Worm (Caenorhabditis elegans): ENCODE data around the gene cyn-11.

The cyn-11 gene

ce11 chrII:8761739-8762138 is 45.7 kb upstream of the cyn-11 start:
- TF ChIP-seq elt-2 (tag; optimal IDR thresholded peaks at IDR 0.05) = peak; percentile 9
- no peak for TF ChIP-seq grh-1 (GFP tag; IDR thresholded peaks at IDR 0.05)

- TF ChIP-seq lir-3 (tag; optimal IDR thresholded peaks at IDR 0.05; ENCODE audit: poor library complexity) = no peak
- no peak for TF ChIP-seq lin-35 (GFP tag; optimal IDR thresholded peaks at IDR 0.05)
- TF ChIP-seq lin-14 (GFP tag; optimal IDR thresholded peaks at IDR 0.05) = no peak
- TF ChIP-seq nhr-77 (tag; optimal IDR thresholded peaks at IDR 0.05) = no peak
- no peak for TF ChIP-seq nhr-12 (tag; optimal IDR thresholded peaks at IDR 0.05)
- TF ChIP-seq snpc-4 (tag; optimal IDR thresholded peaks at IDR 0.05) = no peak
- no peak for TF ChIP-seq unc-98 (GFP tag; IDR thresholded peaks at IDR 0.05)
Observed at ce11 chrII:8759493-8759892, 43.4 kb upstream of the cyn-11 start, which contains the start of gene fut-1. Gene fut-1 (minus strand): TSS chrII:8759593.

ce11 chrII:8755270-8755669 is 39.2 kb upstream of the cyn-11 start, which contains the start of gene K08F8.7:
Gene K08F8.7 (minus strand): TSS chrII:8755370.
- TF ChIP-seq sptf-1 (tag; optimal IDR thresholded peaks at IDR 0.05) = no peak
- TF ChIP-seq blmp-1 (tag; optimal IDR thresholded peaks at IDR 0.05) = no peak
- TF ChIP-seq elt-3 (tag; optimal IDR thresholded peaks at IDR 0.05) = no peak
- TF ChIP-seq ceh-8 (GFP tag; optimal IDR thresholded peaks at IDR 0.05) = no peak
- no peak for TF ChIP-seq unc-86 (tag; optimal IDR thresholded peaks at IDR 0.05)
- TF ChIP-seq lin-13 (GFP tag; optimal IDR thresholded peaks at IDR 0.05) = no peak
- TF ChIP-seq snpc-4 (tag; optimal IDR thresholded peaks at IDR 0.05) = no peak
- TF ChIP-seq mdl-1 (tag; optimal IDR thresholded peaks at IDR 0.05) = no peak
- TF ChIP-seq nhr-237 (tag; optimal IDR thresholded peaks at IDR 0.05) = no peak
- TF ChIP-seq lir-3 (tag; optimal IDR thresholded peaks at IDR 0.05; ENCODE audit: poor library complexity) = no peak
- TF ChIP-seq ama-1 (optimal IDR thresholded peaks at IDR 0.05) = no peak
- no peak for TF ChIP-seq aly-2 (tag; optimal IDR thresholded peaks at IDR 0.05)
- no peak for TF ChIP-seq C34B4.2 (tag; optimal IDR thresholded peaks at IDR 0.05)
- no peak for TF ChIP-seq swsn-7 (tag; optimal IDR thresholded peaks at IDR 0.05)
- no peak for TF ChIP-seq pqm-1 (tag; optimal IDR thresholded peaks at IDR 0.05)
- TF ChIP-seq fkh-8 (tag; optimal IDR thresholded peaks at IDR 0.05) = no peak
- no peak for TF ChIP-seq snu-23 (GFP tag; optimal IDR thresholded peaks at IDR 0.05)
- TF ChIP-seq pag-3 (tag; optimal IDR thresholded peaks at IDR 0.05; ENCODE audit: borderline replicate concordance, insufficient read depth) = no peak
- no peak for TF ChIP-seq ets-5 (GFP tag; IDR thresholded peaks at IDR 0.05)

- TF ChIP-seq nhr-237 (tag; optimal IDR thresholded peaks at IDR 0.05) = no peak
- TF ChIP-seq skn-1 (tag; optimal IDR thresholded peaks at IDR 0.05) = no peak
- TF ChIP-seq elt-3 (tag; optimal IDR thresholded peaks at IDR 0.05) = no peak
- no peak for TF ChIP-seq nhr-28 (tag; optimal IDR thresholded peaks at IDR 0.05)
- TF ChIP-seq Y116A8C.19 (tag; optimal IDR thresholded peaks at IDR 0.05; ENCODE audit: borderline replicate concordance) = no peak
- no peak for TF ChIP-seq lin-39 (tag; optimal IDR thresholded peaks at IDR 0.05)
- TF ChIP-seq unc-130 (tag; optimal IDR thresholded peaks at IDR 0.05) = no peak
- TF ChIP-seq lin-15B (tag; optimal IDR thresholded peaks at IDR 0.05) = no peak
- no peak for TF ChIP-seq dpl-1 (GFP tag; optimal IDR thresholded peaks at IDR 0.05)
- no peak for TF ChIP-seq efl-3 (GFP tag; optimal IDR thresholded peaks at IDR 0.05)
- TF ChIP-seq egl-13 (tag; optimal IDR thresholded peaks at IDR 0.05) = no peak
- no peak for TF ChIP-seq ceh-88 (GFP tag; IDR thresholded peaks at IDR 0.05)
- TF ChIP-seq mef-2 (tag; optimal IDR thresholded peaks at IDR 0.05) = no peak
- TF ChIP-seq irx-1 (tag; optimal IDR thresholded peaks at IDR 0.05) = no peak
- no peak for TF ChIP-seq ceh-8 (GFP tag; optimal IDR thresholded peaks at IDR 0.05)
Observed at ce11 chrII:8751686-8752085, 35.6 kb upstream of the cyn-11 start, which contains the start of gene atf-2. Gene atf-2 (plus strand): TSS chrII:8751986.
